Fruit fly (Drosophila melanogaster) ovary, adult (tissue): ENCODE data around the gene Vta1.

Source experiments
- CG17801 ChIP-seq: fragments of 200-800 bp; optimal IDR thresholded peaks from 2 replicates; lab custom pipeline; 2019; ENCODE audit warnings: missing biosample characterization, mild to moderate bottlenecking, missing genetic modification characterization, moderate library complexity; ENCODE audit not compliant: partially characterized antibody

Gene Vta1

dm6 chr3L:1626924-1627323 lies 25.8 kb downstream of the Vta1 start:
- no peak for TF ChIP-seq CG17801 (GFP tag; lab: Kevin White, UChicago)

- peak; percentile 39 for TF ChIP-seq CG17801 (GFP tag; lab: Kevin White, UChicago)
Measured at dm6 chr3L:1618116-1618727, 34.5 kb downstream of the Vta1 start, which contains the start of the genes CG13926, ABCB7 and CG33230. TSS of gene CG13926 (minus strand) at chr3L:1618158. TSS of gene ABCB7 (plus strand) at chr3L:1618414. TSS of gene CG33230 (plus strand) at chr3L:1618414.

DNA sequence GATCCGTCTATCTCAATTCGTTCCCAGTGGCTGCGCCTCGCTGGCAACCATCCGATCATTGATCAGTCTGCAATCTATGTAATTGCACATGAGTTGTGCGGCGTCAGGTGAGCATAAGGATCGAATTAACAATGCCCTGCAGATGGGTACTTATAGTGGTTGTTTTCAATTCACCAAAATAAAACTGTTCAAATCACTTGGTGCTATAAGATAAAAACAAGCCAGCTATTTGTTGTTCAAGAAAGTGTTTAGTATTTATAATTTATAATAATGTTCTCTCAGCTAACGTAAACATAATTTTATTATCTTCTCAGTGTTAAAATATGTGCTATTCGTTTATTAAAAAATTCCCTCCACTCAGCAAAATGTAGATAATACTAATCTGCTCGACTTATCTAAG lies 37.0 kb downstream of the Vta1 start, which contains the start of gene CG12105:
TSS of gene CG12105 (minus strand) at position 101 of the 400 bp plus-strand sequence.
- no peak for TF ChIP-seq CG17801 (GFP tag; lab: Kevin White, UChicago)

- TF ChIP-seq CG17801 (GFP tag; lab: Kevin White, UChicago): no peak
Measured at dm6 chr3L:1614465-1615084, 38.1 kb downstream of the Vta1 start.

DNA sequence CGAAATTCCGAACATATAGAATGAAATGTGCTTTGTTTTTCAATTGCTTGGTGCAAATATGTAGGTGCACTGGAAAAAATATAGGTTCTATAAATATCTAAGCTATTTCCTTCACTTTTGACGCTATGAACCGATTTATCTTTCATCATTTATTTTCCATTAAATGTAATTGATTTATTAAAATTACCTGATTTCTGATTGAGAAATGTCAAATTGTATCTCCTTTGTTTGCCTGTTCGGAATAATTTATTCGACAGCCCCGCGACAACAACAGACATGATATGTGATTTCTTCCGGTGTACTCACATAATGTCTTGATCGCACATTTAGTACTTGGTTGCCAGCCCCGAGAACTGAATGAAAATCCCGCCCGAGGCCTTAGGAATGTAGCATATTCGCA lies 43.1 kb downstream of the Vta1 start:
- TF ChIP-seq CG17801 (GFP tag; lab: Kevin White, UChicago): no peak

- TF ChIP-seq CG17801 (GFP tag; lab: Kevin White, UChicago): no peak
Measured at dm6 chr3L:1602833-1603128, 49.9 kb downstream of the Vta1 start, which contains the start of the genes CG18170 and CG33791. TSS of gene CG18170 (plus strand) at chr3L:1602954. TSS of gene CG33791 (plus strand) at chr3L:1602954.

DNA sequence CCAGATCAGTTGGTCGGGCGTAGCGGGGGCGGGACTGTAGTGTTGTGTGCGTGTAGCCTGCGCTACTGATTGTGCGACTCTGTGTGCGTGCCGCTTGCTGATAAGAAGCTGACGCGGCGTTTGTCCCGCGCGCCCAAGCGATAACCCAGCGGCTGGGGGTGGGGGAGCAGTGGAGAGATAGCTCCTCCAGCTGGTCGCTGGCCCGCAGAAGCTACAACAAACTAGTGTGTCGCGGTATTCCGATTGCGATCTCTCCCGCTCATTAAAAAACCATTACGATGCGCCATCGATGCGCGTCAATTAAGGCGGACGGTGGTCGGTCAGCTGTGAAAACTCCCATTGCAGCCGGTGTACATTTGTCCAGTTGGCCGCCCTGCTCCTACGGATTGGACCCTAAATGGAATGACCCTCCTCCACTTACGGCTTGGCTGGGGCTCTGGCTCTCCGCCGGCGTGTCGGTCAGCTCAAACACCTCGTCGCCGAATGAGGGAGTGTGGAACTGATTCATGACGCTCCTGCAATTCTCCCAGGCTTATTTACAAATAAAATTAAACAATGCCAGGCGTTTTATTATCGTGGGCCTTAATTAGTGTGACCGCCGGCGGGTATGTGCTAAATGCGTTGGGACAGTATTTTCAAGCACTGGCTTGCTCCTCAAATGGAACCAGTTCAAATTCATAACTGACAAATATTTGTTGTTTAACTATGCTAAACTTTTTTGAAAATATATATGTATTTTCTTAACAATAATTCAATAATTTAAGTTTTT lies 50.5 kb downstream of the Vta1 start, which contains the start of gene CG12104:
TSS of gene CG12104 (minus strand) at position 611 of the 769 bp plus-strand sequence.
- TF ChIP-seq CG17801 (GFP tag; lab: Kevin White, UChicago): no peak
